Fruit fly (Drosophila melanogaster): ENCODE results near the gene CG7781.

- TF ChIP-seq CG8478 (optimal IDR thresholded peaks at IDR 0.05): no peak
- no peak for TF ChIP-seq EcR (GFP tag; optimal IDR thresholded peaks at IDR 0.05)
- no peak for TF ChIP-seq pan (optimal IDR thresholded peaks at IDR 0.05)
- no peak for TF ChIP-seq psq (optimal IDR thresholded peaks at IDR 0.05)
- no peak for TF ChIP-seq usp (GFP tag; optimal IDR thresholded peaks at IDR 0.05)
These were observed 26.7 kb upstream of the CG7781 start, which contains the start of gene Mur29B for dm6 chr2L:8351864-8352263.

Measured in whole organism.